Fruit fly (Drosophila melanogaster) S2 (cell line): ENCODE measurements around the gene Sgs8.

Experiments used
- CG8478 ChIP-seq: fragments of >200 bp; optimal IDR thresholded peaks from 2 replicates; lab custom pipeline; 2018
- CTCF ChIP-seq, 2 experiments: fragments of >200 bp; optimal IDR thresholded peaks; 2 replicates each; lab custom pipeline; 2018

The Sgs8 gene

DNA sequence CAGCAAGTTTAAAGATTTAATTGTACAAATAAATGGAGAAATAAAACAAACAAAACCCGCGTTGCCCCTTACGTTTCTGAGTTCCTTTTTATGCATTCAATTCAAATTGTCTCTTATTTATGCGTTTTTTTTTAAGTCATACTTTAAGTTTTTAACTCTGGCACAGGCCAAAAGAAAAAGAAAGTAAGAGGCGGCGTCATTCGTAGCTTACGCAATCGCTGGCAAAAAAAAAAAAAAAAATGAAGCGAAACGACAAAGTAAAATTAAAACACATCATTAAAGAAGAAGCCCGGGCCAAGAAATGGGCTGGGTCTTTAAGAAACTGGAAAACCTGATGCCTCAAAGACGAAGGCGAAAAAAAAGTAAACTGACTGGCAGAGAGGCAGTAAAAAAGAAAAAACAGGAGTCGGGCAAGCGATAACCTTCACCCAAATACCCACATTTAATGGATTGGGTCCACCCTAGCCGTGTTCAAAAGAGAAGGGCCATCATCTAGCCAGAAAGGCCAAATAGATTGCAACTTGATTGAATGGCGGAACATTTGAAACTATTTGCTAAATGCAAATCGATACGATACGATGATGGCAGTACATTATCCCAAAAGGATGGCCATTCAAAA, 34.6 kb upstream of the Sgs8 start:
- TF ChIP-seq CTCF (optimal IDR thresholded peaks at IDR 0.05; lab: Kevin White, UChicago) (no peak), CG8478 (no peak)

DNA sequence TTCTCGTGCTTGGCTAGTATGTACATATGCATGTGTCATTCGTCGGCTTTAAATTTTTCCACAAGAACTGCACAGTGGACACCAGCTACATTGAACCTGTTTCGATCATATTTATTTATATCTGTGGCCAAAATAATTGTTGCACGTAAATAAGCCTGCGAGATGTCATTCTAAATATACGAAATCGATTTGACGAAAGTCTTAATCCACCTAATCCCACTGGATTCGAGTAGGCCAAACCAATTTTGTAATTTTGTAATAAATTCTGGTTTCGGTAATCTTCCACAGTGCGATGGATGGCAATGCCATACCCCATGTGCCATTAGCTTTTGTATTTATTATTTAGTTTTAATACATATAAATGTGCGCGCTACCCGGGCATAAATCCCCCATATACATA, 33.8 kb upstream of the Sgs8 start:
- TF ChIP-seq CG8478 (no peak), CTCF (optimal IDR thresholded peaks at IDR 0.05; lab: Kevin White, UChicago) (no peak)

DNA sequence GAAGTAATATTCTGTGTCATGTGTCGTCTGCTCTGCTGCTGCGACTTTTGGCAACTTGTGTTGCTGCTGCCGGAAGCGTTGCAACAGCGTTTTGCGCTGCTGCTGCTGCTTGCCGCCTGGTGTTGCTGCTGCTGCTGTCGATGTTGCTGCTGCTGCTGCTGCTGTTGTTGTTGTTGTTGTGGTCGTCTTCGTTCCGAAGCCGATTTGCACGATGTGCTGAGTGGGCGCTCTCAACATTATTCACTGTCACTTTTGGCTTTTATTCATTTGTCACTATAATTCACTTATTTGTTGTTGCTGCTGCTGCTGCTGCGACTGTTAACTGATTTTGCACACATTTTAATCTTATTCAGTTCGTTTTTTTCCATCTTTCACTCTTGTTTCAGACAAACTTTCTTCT, 33.2 kb upstream of the Sgs8 start:
- TF ChIP-seq CG8478, result no peak
- no peak for TF ChIP-seq CTCF (optimal IDR thresholded peaks at IDR 0.05; lab: Kevin White, UChicago)

DNA sequence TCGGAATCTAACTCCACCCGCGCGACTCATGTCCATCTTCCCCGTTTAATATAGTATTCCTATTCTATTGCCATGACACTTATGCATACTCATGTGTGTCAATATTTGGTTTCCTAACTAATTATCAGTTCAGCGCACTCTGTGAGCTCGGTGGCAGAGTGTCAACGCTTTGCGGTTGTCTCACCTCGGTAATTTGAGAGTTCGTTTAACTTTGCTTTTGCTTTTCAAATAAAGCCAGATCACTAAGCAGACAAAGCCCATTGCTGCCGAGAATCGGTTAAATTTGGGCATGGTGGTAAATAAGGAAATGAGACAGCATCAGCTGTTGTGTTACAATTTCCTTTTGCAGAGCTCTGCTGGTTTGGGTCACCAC, 31.1 kb upstream of the Sgs8 start:
- TF ChIP-seq CTCF (optimal IDR thresholded peaks at IDR 0.05; lab: Kevin White, UChicago) (no peak), CG8478 (no peak)

DNA sequence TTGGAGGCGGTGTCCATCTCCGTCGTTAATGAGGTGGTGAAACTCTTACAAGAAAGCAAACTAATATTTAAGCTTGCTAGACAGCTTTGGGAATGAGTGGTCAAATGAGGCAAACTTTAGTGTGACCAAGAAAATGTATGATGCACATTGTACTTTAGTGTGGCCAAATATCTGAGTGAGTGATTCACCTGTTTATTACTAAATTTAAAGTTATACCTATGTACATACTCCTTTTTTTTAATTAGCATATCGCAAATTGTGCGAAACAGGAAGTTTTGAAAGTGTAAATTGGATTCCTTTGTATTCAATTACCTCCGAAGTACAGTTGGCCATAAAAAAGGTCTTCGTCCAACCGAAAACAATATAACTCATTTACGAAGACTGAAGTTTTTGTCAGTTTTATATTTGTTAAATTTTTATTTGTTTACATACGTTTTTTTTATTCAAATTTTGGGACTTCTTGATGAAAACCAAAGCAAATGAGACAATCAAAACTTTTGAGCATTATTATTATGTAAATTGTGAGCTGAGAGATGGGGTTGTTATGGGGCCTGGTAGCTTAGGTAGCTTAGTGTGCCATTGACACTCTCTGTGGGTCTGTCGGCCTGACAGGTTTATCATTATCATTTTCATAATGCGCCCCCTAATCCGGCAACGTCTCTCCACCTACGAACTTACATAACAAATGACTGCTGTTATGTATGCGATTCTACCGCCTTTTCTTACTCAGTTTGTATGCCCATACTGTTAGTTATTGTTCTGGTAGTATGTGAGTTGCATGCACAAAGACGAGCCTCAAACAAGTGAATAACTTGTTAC, 30.5 kb upstream of the Sgs8 start:
- no peak for TF ChIP-seq CG8478
- TF ChIP-seq CTCF (optimal IDR thresholded peaks at IDR 0.05; lab: Kevin White, UChicago), result no peak

DNA sequence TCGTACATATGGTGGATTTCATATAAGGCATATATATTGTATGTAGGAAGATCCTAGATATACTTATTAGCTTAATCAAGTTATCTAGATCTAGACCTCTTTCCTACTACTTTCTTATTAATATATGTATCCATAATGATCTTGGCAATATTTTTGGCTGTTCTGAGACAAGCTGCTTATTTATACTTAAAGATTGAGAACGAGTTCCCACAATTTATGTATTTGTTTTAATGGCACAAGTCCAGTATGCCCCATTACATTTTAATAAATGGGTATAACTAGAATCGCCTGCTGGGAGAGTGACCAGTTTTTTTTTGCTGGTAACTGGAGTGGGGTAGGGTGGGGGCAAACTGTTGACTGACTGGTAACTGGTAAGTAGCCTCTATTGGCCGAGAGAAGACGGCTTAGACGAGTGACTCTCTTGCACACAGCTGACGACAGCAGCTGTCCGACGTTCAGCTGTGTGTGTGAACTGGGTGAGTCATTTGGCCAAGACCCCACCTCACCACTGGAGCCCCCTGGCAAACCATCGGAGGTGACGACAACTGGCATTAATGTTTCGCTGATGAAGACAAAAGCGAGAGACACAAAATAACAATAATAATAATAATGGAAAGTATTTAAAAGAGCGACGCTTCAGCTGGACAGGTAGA, 27.7 kb upstream of the Sgs8 start:
- TF ChIP-seq CTCF (optimal IDR thresholded peaks at IDR 0.05; lab: Kevin White, UChicago) (no peak), CG8478 (no peak)

DNA sequence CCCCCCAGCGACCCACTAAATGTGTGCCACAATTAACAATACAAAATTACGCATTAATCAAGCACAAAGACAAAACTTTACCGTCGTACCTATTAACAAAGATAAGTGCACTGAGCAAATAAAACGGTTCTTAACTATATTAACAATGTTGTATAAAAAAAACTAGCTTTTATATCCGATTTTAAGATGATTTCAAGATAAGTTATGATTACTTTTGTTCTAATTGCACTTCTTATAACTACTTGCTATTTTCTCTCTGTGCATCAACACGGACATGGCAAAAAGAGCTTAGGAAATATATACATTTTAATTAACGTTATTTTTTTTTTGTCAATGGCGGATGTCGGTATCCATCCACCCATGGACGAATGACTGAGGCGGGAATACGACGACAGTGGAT, 26.9 kb upstream of the Sgs8 start:
- TF ChIP-seq CTCF (optimal IDR thresholded peaks at IDR 0.05; lab: Kevin White, UChicago), result no peak

DNA sequence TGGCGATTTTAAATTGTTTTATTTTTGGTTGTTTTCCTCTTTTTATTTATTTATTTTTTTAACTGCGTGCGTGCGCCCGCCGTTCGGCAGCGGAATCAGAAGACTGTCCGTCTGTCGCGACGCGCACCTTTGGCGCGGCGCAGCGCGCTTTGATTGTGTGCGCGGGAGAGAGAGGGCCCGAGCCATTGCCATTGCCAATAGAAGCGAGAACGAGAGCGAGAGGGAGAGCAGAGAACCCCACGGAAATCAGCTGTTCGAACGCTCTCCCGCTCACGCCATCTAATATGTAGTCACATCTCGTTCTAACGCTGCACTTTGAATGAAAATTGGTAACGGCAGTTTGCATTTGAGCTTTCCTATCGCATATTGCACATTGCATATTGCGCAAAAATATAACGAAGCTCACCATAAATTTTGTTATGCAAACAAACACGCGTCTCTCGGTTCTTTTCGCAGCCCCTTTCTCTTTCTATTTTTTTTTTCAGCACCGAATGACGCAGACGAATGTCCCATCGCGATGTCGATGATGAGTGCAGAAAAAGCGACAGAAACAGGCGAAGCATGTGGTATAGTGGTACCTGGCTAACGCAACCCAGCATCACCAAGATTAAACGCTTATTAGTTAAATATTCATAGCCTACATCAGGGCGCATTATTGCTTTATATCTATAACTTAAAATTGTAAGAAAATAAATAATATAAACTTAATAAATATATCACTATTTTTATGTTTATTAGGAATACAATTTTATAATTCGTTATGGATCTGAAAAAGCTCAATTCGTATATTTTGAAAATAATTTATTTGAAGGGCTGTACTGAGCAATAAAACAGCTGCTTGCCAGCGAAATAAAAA, 25.4 kb upstream of the Sgs8 start:
- TF ChIP-seq CG8478 (no peak), CTCF (optimal IDR thresholded peaks at IDR 0.05; lab: Kevin White, UChicago) (no peak)

DNA sequence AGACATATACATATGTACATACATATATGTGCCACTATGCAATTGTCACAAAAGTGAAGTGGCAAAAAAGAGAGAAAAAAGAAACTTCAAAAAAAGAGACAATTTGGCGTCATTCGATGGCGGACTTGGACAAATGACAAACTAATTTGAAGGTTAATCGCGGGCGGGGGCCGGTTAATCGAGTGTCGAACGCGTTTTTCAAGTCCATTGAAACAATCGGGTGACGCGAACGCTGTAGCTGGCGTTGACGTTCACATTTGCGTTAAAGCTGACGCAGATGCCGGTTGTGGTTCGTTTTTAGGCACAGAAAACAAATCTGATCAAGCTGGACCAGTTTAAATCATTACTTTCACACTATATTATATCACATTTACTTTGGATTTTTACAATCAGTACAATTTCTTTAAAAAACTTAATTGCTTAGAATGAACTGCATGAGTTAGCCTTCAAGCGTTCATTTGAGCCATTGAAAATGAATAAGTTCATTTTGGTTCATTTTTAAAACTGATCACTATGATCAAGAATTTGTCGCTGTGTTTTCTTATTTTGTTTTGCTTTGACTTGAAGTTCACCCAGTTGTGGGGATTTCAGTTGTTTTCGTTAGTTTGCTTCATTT, 24.6 kb upstream of the Sgs8 start:
- TF ChIP-seq CTCF (optimal IDR thresholded peaks at IDR 0.05; lab: Kevin White, UChicago) (no peak), CG8478 (no peak)

DNA sequence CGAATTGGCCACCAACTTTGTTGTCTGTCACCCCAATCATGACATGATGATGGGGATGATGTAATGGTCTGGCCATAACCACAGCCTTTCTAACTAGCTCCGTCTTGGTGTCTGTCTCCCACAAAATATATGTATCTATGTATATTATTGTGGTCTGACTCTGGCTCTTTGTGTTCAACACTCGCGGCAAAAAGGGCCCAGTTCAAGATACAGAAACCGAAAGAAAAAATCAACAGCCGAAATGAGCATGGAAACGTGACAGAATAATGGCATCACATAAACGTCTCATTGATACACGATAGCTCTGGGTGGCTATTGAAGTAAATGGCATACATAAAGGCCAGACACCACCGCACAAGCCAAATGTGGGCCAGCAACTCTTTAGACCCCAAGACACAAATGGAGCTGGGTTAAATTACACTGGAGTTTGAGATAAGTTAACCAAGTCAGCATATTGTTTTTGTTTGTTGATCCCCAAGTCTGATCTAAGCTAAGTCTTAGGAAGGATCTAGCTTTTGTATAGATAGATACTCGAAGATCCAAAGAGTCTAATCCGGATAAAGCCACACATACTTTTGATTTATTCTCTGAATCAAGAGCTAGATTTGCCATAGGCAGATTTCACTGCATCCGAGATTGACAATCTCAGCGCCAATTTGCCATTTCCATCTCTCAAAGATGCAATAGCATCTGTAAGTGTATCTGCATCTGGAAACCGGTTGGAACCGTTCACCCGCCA, 23.0 kb upstream of the Sgs8 start:
- no peak for TF ChIP-seq CG8478
- no peak for TF ChIP-seq CTCF (optimal IDR thresholded peaks at IDR 0.05; lab: Kevin White, UChicago)

DNA sequence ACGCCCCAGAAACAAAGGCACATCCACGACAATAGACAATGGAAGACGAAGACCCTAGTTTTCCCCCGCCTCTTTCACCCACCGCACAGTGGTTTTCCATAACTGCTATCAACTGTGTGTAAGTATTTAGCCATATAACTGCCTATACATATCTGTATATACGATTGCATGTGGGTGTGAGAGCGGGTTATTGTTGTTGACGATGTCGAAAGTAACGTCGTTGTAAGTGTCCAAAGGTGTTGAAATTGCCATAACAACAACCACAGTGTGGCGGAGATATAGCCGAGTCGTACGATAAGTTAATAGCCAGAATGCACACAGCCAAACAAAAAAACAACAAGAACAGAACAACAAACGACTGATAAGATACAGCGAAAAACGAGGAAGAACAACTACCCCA, 22.1 kb upstream of the Sgs8 start:
- TF ChIP-seq CG8478, result no peak
- no peak for TF ChIP-seq CTCF (optimal IDR thresholded peaks at IDR 0.05; lab: Kevin White, UChicago)

DNA sequence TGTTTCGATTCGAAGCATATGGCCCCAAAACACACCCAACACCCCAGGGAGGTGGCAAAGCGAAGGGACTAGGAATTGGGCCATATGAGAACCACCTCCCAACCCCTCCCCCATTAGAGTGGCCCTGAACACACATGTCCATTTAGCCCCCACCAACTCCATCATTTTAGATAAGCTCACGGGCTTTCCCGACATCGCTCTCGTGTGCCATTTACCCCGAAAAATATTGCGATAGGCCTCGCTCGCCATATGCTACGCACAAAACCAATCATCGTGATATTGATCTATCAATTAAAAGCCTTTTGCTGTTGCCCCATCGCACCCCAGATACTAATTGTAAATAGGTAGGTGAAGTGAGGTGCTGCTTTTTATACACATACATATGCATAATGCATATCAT, 21.2 kb upstream of the Sgs8 start:
- TF ChIP-seq CTCF (optimal IDR thresholded peaks at IDR 0.05; lab: Kevin White, UChicago) (no peak), CG8478 (no peak)

DNA sequence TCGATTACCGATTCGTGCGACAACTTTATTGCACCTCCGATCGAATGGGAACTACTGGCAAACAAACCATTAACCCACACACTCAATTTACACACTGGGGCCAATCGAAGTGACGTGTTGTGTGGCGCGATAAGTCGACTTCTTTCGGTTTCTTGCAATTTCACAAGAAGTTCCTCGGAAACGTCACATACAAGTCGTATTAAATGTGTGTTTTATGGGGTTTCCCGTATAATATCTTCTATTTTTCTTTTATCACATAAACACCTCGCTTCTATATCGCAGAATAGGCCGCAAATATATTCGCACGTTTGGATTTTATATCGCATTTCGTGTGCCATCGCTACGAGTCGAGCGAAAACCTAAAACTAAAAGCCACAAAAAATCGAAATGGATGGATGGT, 20.5 kb upstream of the Sgs8 start:
- TF ChIP-seq CG8478, result no peak
- no peak for TF ChIP-seq CTCF (optimal IDR thresholded peaks at IDR 0.05; lab: Kevin White, UChicago)

DNA sequence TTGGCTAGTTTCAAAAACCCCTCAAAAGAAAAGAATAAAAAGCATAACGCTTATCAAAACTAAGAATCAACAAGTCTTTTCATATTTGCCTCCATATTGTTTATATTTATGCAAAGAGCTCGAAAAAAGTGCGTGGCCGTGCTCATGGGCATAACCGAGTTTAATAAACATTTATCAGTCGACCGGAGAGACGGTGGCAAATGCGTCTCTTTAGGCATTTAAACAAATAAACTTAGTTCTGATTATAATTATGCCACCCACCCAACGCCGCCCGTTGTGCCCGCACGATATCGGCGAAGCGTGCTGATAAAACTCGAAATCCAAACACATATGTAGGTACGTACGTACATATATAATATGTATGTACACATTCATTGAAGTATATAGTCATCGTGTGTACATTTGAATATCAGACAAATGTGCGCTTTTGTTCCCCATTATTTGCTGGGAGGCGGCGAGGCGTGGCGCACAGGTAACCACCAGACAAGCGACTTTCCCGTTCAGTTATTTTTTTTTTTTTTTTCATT, 19.3 kb upstream of the Sgs8 start:
- TF ChIP-seq CG8478, result no peak
- no peak for TF ChIP-seq CTCF (optimal IDR thresholded peaks at IDR 0.05; lab: Kevin White, UChicago)
